Worm (Caenorhabditis elegans) whole organism, late embryonic: Measurements from ENCODE around the gene K09C4.7.

Source experiments
- ceh-6 ChIP-seq: fragments of 200-800 bp; sonication (Bioruptor generic); optimal IDR thresholded peaks from 2 replicates; lab custom pipeline; 2018; ENCODE audit warnings: mild to moderate bottlenecking, missing genetic modification characterization, missing compliant biosample characterization
- fkh-10 ChIP-seq: fragments of 150-350 bp; optimal IDR thresholded peaks from 2 replicates; lab custom pipeline; 2014; ENCODE audit warnings: missing biosample characterization, missing genetic modification reagents, missing genetic modification characterization
- pha-4 ChIP-seq: fragments of 150-350 bp; optimal IDR thresholded peaks from 2 replicates; lab custom pipeline; 2018; ENCODE audit warnings: missing biosample characterization, missing genetic modification reagents, missing genetic modification characterization
- pqm-1 ChIP-seq: sonication (generic microtip); optimal IDR thresholded peaks from 2 replicates; lab custom pipeline; 2016; ENCODE audit warnings: missing genetic modification characterization, missing compliant biosample characterization
- zip-5 ChIP-seq: sonication (generic microtip); optimal IDR thresholded peaks from 2 replicates; lab custom pipeline; 2016; ENCODE audit warnings: missing genetic modification characterization, missing compliant biosample characterization

ce11 chrX:3306594-3307296 is 34.1 kb downstream of the K09C4.7 start:
- TF ChIP-seq pqm-1 (no peak), fkh-10 (no peak), ceh-6 (no peak), pha-4 (tag; lab: Kevin White, UChicago) (no peak), zip-5 (tag; lab: Kevin White, UChicago) (no peak)
